Worm (Caenorhabditis elegans): ENCODE measurements around the gene Y69A2AR.25.

ce11 chrIV:2529281-2529680 lies 38.9 kb downstream of the Y69A2AR.25 start:
- TF ChIP-seq unc-130 (GFP tag; optimal IDR thresholded peaks at IDR 0.05) (no peak), akir-1 (GFP tag; optimal IDR thresholded peaks at IDR 0.05) (no peak), atf-7 (tag; optimal IDR thresholded peaks at IDR 0.05) (no peak), hlh-12 (tag; optimal IDR thresholded peaks at IDR 0.05) (no peak), F49E8.2 (tag; optimal IDR thresholded peaks at IDR 0.05; ENCODE audit: insufficient read depth) (no peak), C17E4.6 (GFP tag; IDR thresholded peaks at IDR 0.05) (no peak), nfyb-1 (GFP tag; IDR thresholded peaks at IDR 0.05) (no peak), snpc-4 (GFP tag; optimal IDR thresholded peaks at IDR 0.05) (no peak), snpc-4 (tag; optimal IDR thresholded peaks at IDR 0.05) (no peak), sdz-38 (tag; optimal IDR thresholded peaks at IDR 0.05) (no peak)

All from whole organism, young adult.